Fruit fly (Drosophila melanogaster) whole organism, prepupa: ENCODE measurements around the gene ninaA.

Experiments
- CG10669 ChIP-seq: fragments of 200-800 bp; sonication (Bioruptor generic); optimal IDR thresholded peaks from 3 replicates; lab custom pipeline; 2018; ENCODE audit warnings: missing biosample characterization, mild to moderate bottlenecking, missing genetic modification characterization, moderate library complexity
- CG11294 ChIP-seq: fragments of 200-800 bp; sonication (Bioruptor generic); IDR thresholded peaks from 2 replicates; pipeline ENCODE4 v1.3.6; 2022; ENCODE audit warnings: missing biosample characterization, missing genetic modification characterization
- CG11762 ChIP-seq: fragments of 200-800 bp; sonication (Bioruptor generic); optimal IDR thresholded peaks from 3 replicates; lab custom pipeline; 2016; ENCODE audit warnings: missing biosample characterization, missing genetic modification characterization; ENCODE audit not compliant: insufficient read depth
- CG15336 ChIP-seq: fragments of 200-800 bp; sonication (Bioruptor generic); IDR thresholded peaks from 2 replicates; pipeline ENCODE4 v1.3.6; 2022; ENCODE audit warnings: missing biosample characterization, missing genetic modification characterization
- CG1621 ChIP-seq: fragments of 200-800 bp; sonication (Bioruptor generic); optimal IDR thresholded peaks from 3 replicates; lab custom pipeline; 2018; ENCODE audit warnings: missing biosample characterization, mild to moderate bottlenecking, missing genetic modification characterization
- CG16779 ChIP-seq: fragments of 200-800 bp; sonication (Bioruptor generic); optimal IDR thresholded peaks from 3 replicates; lab custom pipeline; 2017; ENCODE audit warnings: missing biosample characterization, mild to moderate bottlenecking, missing genetic modification characterization
- CG31627 ChIP-seq: fragments of 200-800 bp; sonication (Bioruptor generic); optimal IDR thresholded peaks from 3 replicates; lab custom pipeline; 2016; ENCODE audit warnings: missing biosample characterization, missing genetic modification characterization
- CG32006 ChIP-seq: fragments of 200-800 bp; sonication (Bioruptor generic); optimal IDR thresholded peaks from 3 replicates; lab custom pipeline; 2017; ENCODE audit warnings: missing biosample characterization, mild to moderate bottlenecking, missing genetic modification characterization
- CG3919 ChIP-seq: fragments of 200-800 bp; sonication (Bioruptor generic); optimal IDR thresholded peaks from 3 replicates; lab custom pipeline; 2016; ENCODE audit warnings: missing biosample characterization, missing genetic modification characterization
- CG4318 ChIP-seq: fragments of 200-800 bp; sonication (Bioruptor generic); optimal IDR thresholded peaks from 3 replicates; lab custom pipeline; 2017; ENCODE audit warnings: missing biosample characterization, mild to moderate bottlenecking, missing genetic modification characterization
- CG6163 ChIP-seq: fragments of 200-800 bp; sonication (Bioruptor generic); IDR thresholded peaks from 3 replicates; pipeline ENCODE4 v1.3.6; 2022; ENCODE audit warnings: missing biosample characterization, missing genetic modification characterization
- CG6792 ChIP-seq: fragments of 200-800 bp; sonication (Bioruptor generic); optimal IDR thresholded peaks from 3 replicates; lab custom pipeline; 2016; ENCODE audit warnings: missing biosample characterization, missing genetic modification characterization
- CG6854 ChIP-seq: fragments of 200-800 bp; sonication (Bioruptor generic); optimal IDR thresholded peaks from 2 replicates; lab custom pipeline; 2017; ENCODE audit warnings: missing biosample characterization, mild to moderate bottlenecking, missing genetic modification characterization
- CG8119 ChIP-seq: fragments of 200-800 bp; sonication (Bioruptor generic); IDR thresholded peaks from 3 replicates; pipeline ENCODE4 v1.3.6; 2022; ENCODE audit warnings: missing biosample characterization, missing genetic modification characterization
- CG9139 ChIP-seq: fragments of 200-800 bp; sonication (Bioruptor generic); optimal IDR thresholded peaks from 3 replicates; lab custom pipeline; 2017; ENCODE audit warnings: missing biosample characterization, mild to moderate bottlenecking, missing genetic modification characterization
- Eip75B ChIP-seq: fragments of 200-800 bp; sonication (Bioruptor generic); optimal IDR thresholded peaks from 3 replicates; lab custom pipeline; 2016; ENCODE audit warnings: missing biosample characterization, missing genetic modification characterization
- Eip78C ChIP-seq: fragments of 200-800 bp; sonication (Bioruptor generic); peaks from one replicate; lab custom pipeline; 2016; ENCODE audit warnings: missing biosample characterization, missing genetic modification characterization
- Gug ChIP-seq: fragments of 200-800 bp; sonication (Bioruptor generic); IDR thresholded peaks from 2 replicates; pipeline ENCODE4 v1.3.6; 2022; ENCODE audit warnings: missing biosample characterization, missing genetic modification characterization
- Hr38 ChIP-seq: sonication (Bioruptor generic); optimal IDR thresholded peaks from 2 replicates; lab custom pipeline; 2016; ENCODE audit warnings: missing biosample characterization, missing genetic modification characterization
- Hr39 ChIP-seq: fragments of 200-800 bp; sonication (Bioruptor generic); optimal IDR thresholded peaks from 2 replicates; lab custom pipeline; 2016; ENCODE audit warnings: missing biosample characterization, missing genetic modification characterization
- Hr4 ChIP-seq: fragments of 200-800 bp; sonication (Bioruptor generic); optimal IDR thresholded peaks from 3 replicates; lab custom pipeline; 2016; ENCODE audit warnings: missing biosample characterization, missing genetic modification characterization
- Lpt ChIP-seq: fragments of 200-800 bp; sonication (Bioruptor generic); optimal IDR thresholded peaks from 3 replicates; lab custom pipeline; 2016; ENCODE audit warnings: missing biosample characterization, missing genetic modification characterization
- Met ChIP-seq: fragments of 200-800 bp; sonication (Bioruptor generic); optimal IDR thresholded peaks from 3 replicates; lab custom pipeline; 2016; ENCODE audit warnings: missing biosample characterization, missing genetic modification characterization
- OdsH ChIP-seq: fragments of 200-800 bp; sonication (Bioruptor generic); optimal IDR thresholded peaks from 3 replicates; lab custom pipeline; 2016; ENCODE audit warnings: missing biosample characterization, missing genetic modification characterization
- Smox ChIP-seq: fragments of 200-800 bp; sonication (Bioruptor generic); optimal IDR thresholded peaks from 3 replicates; lab custom pipeline; 2016; ENCODE audit warnings: missing biosample characterization, missing genetic modification characterization
- Sox102F ChIP-seq: fragments of 200-800 bp; sonication (Bioruptor generic); optimal IDR thresholded peaks from 2 replicates; lab custom pipeline; 2016; ENCODE audit warnings: missing biosample characterization, mild to moderate bottlenecking, missing genetic modification characterization
- Sox14 ChIP-seq: fragments of 200-800 bp; sonication (Bioruptor generic); optimal IDR thresholded peaks from 3 replicates; lab custom pipeline; 2016; ENCODE audit warnings: missing biosample characterization, missing genetic modification characterization
- Sox15 ChIP-seq: fragments of 200-800 bp; sonication (Bioruptor generic); optimal IDR thresholded peaks from 3 replicates; lab custom pipeline; 2016; ENCODE audit warnings: missing biosample characterization, missing genetic modification characterization
- cyc ChIP-seq: fragments of 200-800 bp; sonication (Bioruptor generic); optimal IDR thresholded peaks from 3 replicates; lab custom pipeline; 2016; ENCODE audit warnings: missing biosample characterization, missing genetic modification characterization
- eg ChIP-seq: fragments of 200-800 bp; sonication (Bioruptor generic); IDR thresholded peaks from 3 replicates; pipeline ENCODE4 v1.3.6; 2022; ENCODE audit warnings: missing biosample characterization, missing genetic modification characterization
- esn ChIP-seq: fragments of 200-800 bp; sonication (Bioruptor generic); optimal IDR thresholded peaks from 2 replicates; lab custom pipeline; 2016; ENCODE audit warnings: missing biosample characterization, mild to moderate bottlenecking, missing genetic modification characterization, moderate library complexity
- fd59A ChIP-seq: fragments of 200-800 bp; sonication (Bioruptor generic); optimal IDR thresholded peaks from 2 replicates; lab custom pipeline; 2017; ENCODE audit warnings: missing biosample characterization, mild to moderate bottlenecking, missing genetic modification characterization, missing genetic modification reagents
- fkh ChIP-seq: fragments of 200-800 bp; sonication (Bioruptor generic); optimal IDR thresholded peaks from 3 replicates; lab custom pipeline; 2017; ENCODE audit warnings: missing biosample characterization, mild to moderate bottlenecking, missing genetic modification characterization, moderate library complexity
- lz ChIP-seq: fragments of 200-800 bp; sonication (Bioruptor generic); optimal IDR thresholded peaks from 3 replicates; lab custom pipeline; 2016; ENCODE audit warnings: missing biosample characterization, missing genetic modification characterization
- net ChIP-seq: fragments of 200-800 bp; sonication (Bioruptor generic); optimal IDR thresholded peaks from 3 replicates; lab custom pipeline; 2016; ENCODE audit warnings: missing biosample characterization, missing genetic modification characterization
- pdm3 ChIP-seq: fragments of 200-800 bp; sonication (Bioruptor generic); optimal IDR thresholded peaks from 3 replicates; lab custom pipeline; 2016; ENCODE audit warnings: missing biosample characterization, missing genetic modification characterization
- salr ChIP-seq, 2 experiments: fragments of 200-800 bp; sonication (Bioruptor generic); optimal IDR thresholded peaks; 3 replicates each; lab custom pipeline; 2016 to 2018; ENCODE audit warnings: missing biosample characterization in 2 of 2, missing genetic modification characterization in 2 of 2, mild to moderate bottlenecking in 1 of 2
- spab ChIP-seq: fragments of 200-800 bp; sonication (Bioruptor generic); optimal IDR thresholded peaks from 2 replicates; lab custom pipeline; 2017; ENCODE audit warnings: missing biosample characterization, mild to moderate bottlenecking, missing genetic modification characterization, missing genetic modification reagents
- ss ChIP-seq, 2 experiments: fragments of 200-800 bp; sonication (Bioruptor generic); optimal IDR thresholded peaks; 2 replicates in 1 of 2; 3 replicates in 1 of 2; lab custom pipeline; 2017 to 2018; ENCODE audit warnings: mild to moderate bottlenecking in 2 of 2, missing biosample characterization in 2 of 2, missing genetic modification characterization in 2 of 2, moderate library complexity in 1 of 2
- svp ChIP-seq: fragments of 200-800 bp; sonication (Bioruptor generic); peaks from one replicate; lab custom pipeline; 2016; ENCODE audit warnings: missing biosample characterization, missing genetic modification characterization
- topi ChIP-seq: fragments of 200-800 bp; sonication (Bioruptor generic); optimal IDR thresholded peaks from 3 replicates; lab custom pipeline; 2016; ENCODE audit warnings: missing biosample characterization, missing genetic modification characterization
- vri ChIP-seq: fragments of 200-800 bp; sonication (Bioruptor generic); optimal IDR thresholded peaks from 3 replicates; lab custom pipeline; 2016; ENCODE audit warnings: missing biosample characterization, mild to moderate bottlenecking, missing genetic modification characterization

ninaA gene

DNA sequence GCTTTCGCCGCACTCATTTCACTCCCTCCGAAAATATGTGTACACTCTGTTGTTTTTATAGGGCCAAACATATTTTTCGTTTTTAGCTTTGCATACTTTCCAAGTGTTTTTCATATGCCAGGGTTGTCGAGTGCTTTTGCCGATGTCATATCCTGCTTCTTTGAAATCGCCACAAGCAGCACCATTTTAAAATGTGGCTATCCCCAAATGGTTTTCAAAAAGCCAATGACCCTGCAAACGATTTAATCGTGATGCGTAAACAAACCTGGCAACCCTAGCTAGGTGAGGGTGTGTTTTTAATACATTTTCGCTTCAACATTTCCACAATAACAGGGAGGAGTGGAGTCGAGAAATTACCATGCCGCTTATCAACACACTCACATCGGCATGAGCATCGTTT is 15.4 kb downstream of the ninaA start:
- TF ChIP-seq Eip78C (peak; percentile 32), topi (no peak), Sox14 (GFP tag; lab: Kevin White, UChicago) (no peak), Hr4 (GFP tag; lab: Kevin White, UChicago) (no peak), svp (GFP tag; lab: Kevin White, UChicago) (peak; percentile 57), CG3919 (no peak), Hr39 (GFP tag; lab: Kevin White, UChicago) (peak; percentile 8), CG6792 (GFP tag; lab: Kevin White, UChicago) (no peak), Lpt (GFP tag; lab: Kevin White, UChicago) (no peak), CG6163 (GFP tag; lab: Robert Waterston, UW) (no peak), cyc (GFP tag; lab: Kevin White, UChicago) (no peak), fkh (GFP tag; lab: Kevin White, UChicago) (no peak)

DNA sequence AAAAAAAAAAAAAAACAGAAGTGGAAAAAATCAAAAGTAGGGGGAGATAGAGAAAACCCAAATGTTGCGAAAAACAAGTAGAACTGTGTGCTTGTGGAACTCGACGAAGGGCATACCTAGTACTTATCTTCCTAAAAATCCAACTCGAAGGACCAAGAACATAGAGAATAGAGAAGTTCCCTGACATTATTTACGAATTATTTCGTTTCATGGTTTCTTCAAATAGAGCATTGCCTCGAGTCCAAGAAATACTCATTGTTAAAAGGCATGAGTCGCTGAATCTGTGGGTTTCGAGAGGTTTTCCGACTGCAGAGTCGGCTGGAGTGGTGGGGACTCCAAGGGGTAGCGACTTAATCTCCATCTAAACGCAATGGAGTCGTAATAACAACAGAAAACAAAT is 16.1 kb downstream of the ninaA start:
- TF ChIP-seq salr (GFP tag; optimal IDR thresholded peaks at IDR 0.05; lab: Kevin White, UChicago) (no peak), Sox102F (GFP tag; lab: Kevin White, UChicago) (no peak), Gug (GFP tag; lab: Robert Waterston, UW) (no peak), CG3919 (no peak), Hr38 (GFP tag; lab: Kevin White, UChicago) (no peak), svp (GFP tag; lab: Kevin White, UChicago) (peak; percentile 38), CG4318 (GFP tag; lab: Kevin White, UChicago) (no peak), CG32006 (GFP tag; lab: Kevin White, UChicago) (no peak)

DNA sequence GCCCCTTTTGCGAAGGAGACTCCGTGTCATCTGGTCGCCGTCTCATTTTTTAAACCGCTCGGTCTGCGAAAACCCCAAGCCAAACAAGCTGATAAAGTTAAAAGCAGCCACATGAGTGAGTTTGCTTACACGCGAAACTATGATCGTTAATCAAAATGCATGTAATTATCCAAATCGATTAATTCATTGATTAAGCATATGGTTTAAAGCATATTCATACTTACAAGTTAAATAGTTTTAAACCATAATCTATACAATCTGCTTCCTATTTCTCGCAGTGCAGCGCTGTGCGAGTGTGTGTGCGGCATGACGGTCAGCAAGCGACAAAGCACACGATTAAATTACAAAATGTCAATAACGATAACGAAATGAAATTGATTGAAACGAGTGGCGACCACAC is 18.3 kb downstream of the ninaA start:
- no peak for TF ChIP-seq fkh (GFP tag; lab: Kevin White, UChicago)
- no peak for TF ChIP-seq Eip75B (GFP tag; lab: Kevin White, UChicago)
- TF ChIP-seq OdsH (GFP tag; lab: Kevin White, UChicago) = peak; percentile 26
- TF ChIP-seq CG15336 (GFP tag; lab: Robert Waterston, UW) = no peak
- TF ChIP-seq spab (GFP tag; lab: Kevin White, UChicago) = no peak
- TF ChIP-seq CG6163 (GFP tag; lab: Robert Waterston, UW) = no peak
- TF ChIP-seq CG11762 (GFP tag; lab: Kevin White, UChicago) = no peak
- TF ChIP-seq eg = 0 out of 3 replicates have a peak, but pooled peaks have one; percentile 23
- TF ChIP-seq fd59A (GFP tag; lab: Kevin White, UChicago) = no peak
- no peak for TF ChIP-seq CG1621
- TF ChIP-seq CG11294 (GFP tag; lab: Robert Waterston, UW) = no peak
- TF ChIP-seq CG3919 = no peak
- peak; percentile 34 for TF ChIP-seq pdm3
- no peak for TF ChIP-seq Gug (GFP tag; lab: Robert Waterston, UW)
- no peak for TF ChIP-seq vri (GFP tag; lab: Kevin White, UChicago)
- TF ChIP-seq CG6792 (GFP tag; lab: Kevin White, UChicago) = no peak
- no peak for TF ChIP-seq CG9139 (GFP tag; lab: Kevin White, UChicago)
- TF ChIP-seq CG31627 (GFP tag; lab: Kevin White, UChicago) = peak; percentile 22
- no peak for TF ChIP-seq net (GFP tag; lab: Kevin White, UChicago)
- TF ChIP-seq lz (GFP tag; lab: Kevin White, UChicago) = peak; percentile 4
- TF ChIP-seq Sox15 (GFP tag; lab: Kevin White, UChicago) = no peak
- no peak for TF ChIP-seq ss (GFP tag; optimal IDR thresholded peaks at IDR 0.05; lab: Kevin White, UChicago)
- TF ChIP-seq Hr39 (GFP tag; lab: Kevin White, UChicago) = peak; percentile 21
- TF ChIP-seq Smox = no peak
- no peak for TF ChIP-seq CG6854 (GFP tag; lab: Kevin White, UChicago)
- TF ChIP-seq CG8119 (GFP tag; lab: Robert Waterston, UW) = no peak
- TF ChIP-seq CG10669 (GFP tag; lab: Kevin White, UChicago) = no peak
- peak; percentile 34 for TF ChIP-seq Met (GFP tag; lab: Kevin White, UChicago)
- TF ChIP-seq svp (GFP tag; lab: Kevin White, UChicago) = peak; percentile 73
- TF ChIP-seq Sox102F (GFP tag; lab: Kevin White, UChicago) = peak; percentile 12
- no peak for TF ChIP-seq CG4318 (GFP tag; lab: Kevin White, UChicago)
- TF ChIP-seq CG16779 (tag; lab: Kevin White, UChicago) = no peak
- TF ChIP-seq esn (GFP tag; lab: Kevin White, UChicago) = peak; percentile 56
- TF ChIP-seq CG32006 (GFP tag; lab: Kevin White, UChicago) = no peak
